Worm (Caenorhabditis elegans) whole organism, L1 larva: ENCODE results near the gene D2063.1.

Experiments
- blmp-1 ChIP-seq: fragments of 150-350 bp; optimal IDR thresholded peaks from 2 replicates; lab custom pipeline; 2014; ENCODE audit warnings: missing biosample characterization, missing genetic modification characterization
- ceh-63 ChIP-seq: fragments of 200-800 bp; sonication (Bioruptor generic); optimal IDR thresholded peaks from 2 replicates; lab custom pipeline; 2018; ENCODE audit warnings: mild to moderate bottlenecking, missing genetic modification characterization, missing compliant biosample characterization
- egl-27 ChIP-seq, 2 experiments: fragments of 150-350 bp in 1 of 2; sonication (generic microtip); optimal IDR thresholded peaks; 3 replicates each; lab custom pipeline; 2017 to 2018; ENCODE audit warnings: missing biosample characterization in 2 of 2, missing genetic modification characterization in 2 of 2, missing genetic modification reagents in 2 of 2
- mep-1 ChIP-seq: fragments of 150-350 bp; optimal IDR thresholded peaks from 2 replicates; lab custom pipeline; 2014; ENCODE audit warnings: missing biosample characterization, missing genetic modification characterization
- nhr-90 ChIP-seq: sonication (generic microtip); optimal IDR thresholded peaks from 2 replicates; lab custom pipeline; 2016; ENCODE audit warnings: mild to moderate bottlenecking, missing genetic modification characterization, missing compliant biosample characterization; ENCODE audit not compliant: poor library complexity
- skn-1 ChIP-seq: fragments of 150-350 bp; optimal IDR thresholded peaks from 2 replicates; lab custom pipeline; 2014; ENCODE audit warnings: missing biosample characterization, missing genetic modification characterization
- tbx-2 ChIP-seq: sonication (generic microtip); optimal IDR thresholded peaks from 2 replicates; lab custom pipeline; 2016; ENCODE audit warnings: missing genetic modification characterization, missing compliant biosample characterization
- unc-130 ChIP-seq: fragments of 150-350 bp; optimal IDR thresholded peaks from 2 replicates; lab custom pipeline; 2017; ENCODE audit warnings: missing biosample characterization, missing genetic modification characterization, inconsistent platforms
- unc-62 ChIP-seq: fragments of 150-350 bp; optimal IDR thresholded peaks from 2 replicates; lab custom pipeline; 2014; ENCODE audit warnings: missing biosample characterization, missing genetic modification reagents, missing genetic modification characterization

DNA sequence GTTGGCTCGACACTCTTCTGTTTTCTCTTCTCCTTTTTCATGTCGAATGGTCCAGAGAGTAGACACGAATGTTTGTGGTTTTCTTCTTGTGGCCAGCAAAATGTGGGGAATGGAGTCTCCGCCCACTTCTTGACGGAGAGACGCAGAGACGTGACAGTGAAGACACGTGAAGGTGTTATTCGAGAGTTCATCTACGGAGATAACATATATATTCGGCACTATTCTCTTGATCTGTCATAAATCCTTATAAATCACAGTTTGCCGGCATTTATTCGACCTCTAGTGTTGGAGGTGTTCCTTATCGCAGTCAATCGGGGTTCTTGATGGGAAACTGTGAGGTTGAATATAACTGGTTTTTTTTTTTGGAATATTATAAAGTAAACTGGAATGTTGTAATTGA lies 34.6 kb downstream of the D2063.1 start, which contains the start of gene F32D1.3:
- TF ChIP-seq egl-27 (tag; optimal IDR thresholded peaks at IDR 0.05; lab: Kevin White, UChicago) (no peak), unc-130 (tag; lab: Kevin White, UChicago) (no peak), unc-62 (no peak), tbx-2 (no peak), skn-1 (tag; lab: Kevin White, UChicago) (no peak), mep-1 (tag; lab: Kevin White, UChicago) (no peak), nhr-90 (tag; lab: Kevin White, UChicago) (no peak), ceh-63 (GFP tag; lab: Kevin White, UChicago) (no peak), blmp-1 (peak; percentile 12)
